Fruit fly (Drosophila melanogaster): ENCODE data around the gene CG42525.

Gene CG42525

dm6 chr3L:3149060-3149872 is 40.3 kb downstream of the CG42525 start:
- TF ChIP-seq Dll (optimal IDR thresholded peaks at IDR 0.05) (peak; percentile 18), usp (GFP tag; optimal IDR thresholded peaks at IDR 0.05) (no peak)

- TF ChIP-seq CG8478 (optimal IDR thresholded peaks at IDR 0.05) (no peak), pan (optimal IDR thresholded peaks at IDR 0.05) (no peak), usp (GFP tag; optimal IDR thresholded peaks at IDR 0.05) (no peak)
Observed at dm6 chr3L:3148125-3149059, 41.2 kb downstream of the CG42525 start, which contains the start of the genes Usp5 and BtbVII. TSS of gene Usp5 (minus strand) at chr3L:3148358. TSS of gene BtbVII (plus strand) at chr3L:3148646.

dm6 chr3L:3143383-3143962 is 46.1 kb downstream of the CG42525 start, which contains the start of the genes CG11537 and Alg2:
TSS of gene CG11537 (minus strand) at chr3L:3143457.
TSS of gene Alg2 (plus strand) at chr3L:3143808.
- TF ChIP-seq pan (optimal IDR thresholded peaks at IDR 0.05), result no peak
- TF ChIP-seq EcR (GFP tag; optimal IDR thresholded peaks at IDR 0.05), result no peak
- TF ChIP-seq usp (GFP tag; optimal IDR thresholded peaks at IDR 0.05), result no peak
- no peak for TF ChIP-seq psq (optimal IDR thresholded peaks at IDR 0.05)

- no peak for TF ChIP-seq pan (optimal IDR thresholded peaks at IDR 0.05)
- no peak for TF ChIP-seq psq (optimal IDR thresholded peaks at IDR 0.05)
- TF ChIP-seq Dll (optimal IDR thresholded peaks at IDR 0.05), result no peak
- TF ChIP-seq usp (GFP tag; optimal IDR thresholded peaks at IDR 0.05), result no peak
- TF ChIP-seq CG8478 (optimal IDR thresholded peaks at IDR 0.05), result no peak
- TF ChIP-seq EcR (GFP tag; optimal IDR thresholded peaks at IDR 0.05), result no peak
Observed at dm6 chr3L:3142516-3143382, 46.8 kb downstream of the CG42525 start.

- TF ChIP-seq usp (GFP tag; optimal IDR thresholded peaks at IDR 0.05) (no peak), CG8478 (optimal IDR thresholded peaks at IDR 0.05) (no peak), psq (optimal IDR thresholded peaks at IDR 0.05) (no peak)
Observed at dm6 chr3L:3141411-3141810, 48.1 kb downstream of the CG42525 start.
